Fruit fly (Drosophila melanogaster) whole organism, embryonic: ENCODE results near the gene Ipo9.

ENCODE experiments used
- ATbp ChIP-seq: fragments of 200-800 bp; sonication (Bioruptor generic); optimal IDR thresholded peaks from 2 replicates; lab custom pipeline; 2017; ENCODE audit warnings: missing biosample characterization, mild to moderate bottlenecking, missing genetic modification characterization, missing genetic modification reagents
- Adf1 ChIP-seq: fragments of 200-800 bp; sonication (Bioruptor generic); IDR thresholded peaks from 2 replicates; pipeline ENCODE4 v1.3.6; 2022; ENCODE audit warnings: missing biosample characterization, missing genetic modification characterization
- BEAF-32 ChIP-seq: fragments of 200-800 bp; sonication (Bioruptor generic); optimal IDR thresholded peaks from 3 replicates; lab custom pipeline; 2017; ENCODE audit warnings: missing biosample characterization, missing genetic modification characterization, mild to moderate bottlenecking, moderate library complexity, missing genetic modification reagents
- CG10431 ChIP-seq: fragments of 200-800 bp; sonication (Bioruptor generic); optimal IDR thresholded peaks from 3 replicates; lab custom pipeline; 2018; ENCODE audit warnings: missing biosample characterization, mild to moderate bottlenecking, missing genetic modification characterization
- CG12104 ChIP-seq: fragments of 200-800 bp; sonication (Bioruptor generic); optimal IDR thresholded peaks from 3 replicates; lab custom pipeline; 2016; ENCODE audit warnings: missing biosample characterization, missing genetic modification characterization
- CG14667 ChIP-seq: fragments of 200-800 bp; sonication (Bioruptor generic); IDR thresholded peaks from 2 replicates; pipeline ENCODE4 v1.3.6; 2022; ENCODE audit warnings: missing biosample characterization, missing genetic modification characterization
- CG14860 ChIP-seq: fragments of 200-800 bp; sonication (Bioruptor generic); IDR thresholded peaks from 3 replicates; pipeline ENCODE4 v1.3.6; 2022; ENCODE audit warnings: missing biosample characterization, missing genetic modification characterization; ENCODE audit not compliant: partially characterized antibody
- CG15011 ChIP-seq: fragments of 200-800 bp; sonication (Bioruptor generic); optimal IDR thresholded peaks from 3 replicates; lab custom pipeline; 2018; ENCODE audit warnings: missing biosample characterization, mild to moderate bottlenecking, missing genetic modification characterization
- CG16813 ChIP-seq: fragments of 200-800 bp; sonication (Bioruptor generic); IDR thresholded peaks from 3 replicates; pipeline ENCODE4 v1.3.6; 2022; ENCODE audit warnings: missing biosample characterization, missing genetic modification characterization; ENCODE audit not compliant: partially characterized antibody
- CG2116 ChIP-seq: fragments of 200-800 bp; sonication (Bioruptor generic); optimal IDR thresholded peaks from 3 replicates; lab custom pipeline; 2018; ENCODE audit warnings: missing biosample characterization, mild to moderate bottlenecking, missing genetic modification characterization
- CG2129 ChIP-seq: fragments of 200-800 bp; sonication (Bioruptor generic); IDR thresholded peaks from 2 replicates; pipeline ENCODE4 v1.3.6; 2022; ENCODE audit warnings: missing biosample characterization, missing genetic modification characterization; ENCODE audit not compliant: partially characterized antibody
- CG31224 ChIP-seq: fragments of 200-800 bp; sonication (Bioruptor generic); IDR thresholded peaks from 2 replicates; pipeline ENCODE4 v1.3.6; 2022; ENCODE audit warnings: missing biosample characterization, missing genetic modification characterization
- CG34376 ChIP-seq: fragments of 200-800 bp; sonication (Bioruptor generic); optimal IDR thresholded peaks from 2 replicates; lab custom pipeline; 2018; ENCODE audit warnings: missing biosample characterization, mild to moderate bottlenecking, missing genetic modification characterization
- CG6683 ChIP-seq: fragments of 200-800 bp; sonication (Bioruptor generic); optimal IDR thresholded peaks from 2 replicates; lab custom pipeline; 2017; ENCODE audit warnings: missing biosample characterization, mild to moderate bottlenecking, missing genetic modification characterization, missing genetic modification reagents
- CG7786 ChIP-seq: fragments of 200-800 bp; sonication (Bioruptor generic); optimal IDR thresholded peaks from 2 replicates; lab custom pipeline; 2016; ENCODE audit warnings: missing biosample characterization, missing genetic modification characterization
- CG7839 ChIP-seq: fragments of 200-800 bp; sonication (Bioruptor generic); optimal IDR thresholded peaks from 3 replicates; lab custom pipeline; 2018; ENCODE audit warnings: missing biosample characterization, mild to moderate bottlenecking, missing genetic modification characterization, moderate library complexity
- CG8478 ChIP-seq: fragments of >200 bp; optimal IDR thresholded peaks from 2 replicates; lab custom pipeline; 2018
- CG8924 ChIP-seq: fragments of 200-800 bp; optimal IDR thresholded peaks from 3 replicates; lab custom pipeline; 2019; ENCODE audit warnings: missing biosample characterization, mild to moderate bottlenecking, missing genetic modification characterization, moderate library complexity
- CG9817 ChIP-seq: fragments of 200-800 bp; sonication (Bioruptor generic); optimal IDR thresholded peaks from 2 replicates; lab custom pipeline; 2018; ENCODE audit warnings: missing biosample characterization, mild to moderate bottlenecking, missing genetic modification characterization, moderate library complexity
- CrebB ChIP-seq: fragments of 200-800 bp; sonication (Bioruptor generic); optimal IDR thresholded peaks from 3 replicates; lab custom pipeline; 2018; ENCODE audit warnings: missing biosample characterization, mild to moderate bottlenecking, missing genetic modification characterization
- Fer3 ChIP-seq: fragments of 200-800 bp; sonication (Bioruptor generic); optimal IDR thresholded peaks from 2 replicates; lab custom pipeline; 2018; ENCODE audit warnings: missing biosample characterization, mild to moderate bottlenecking, missing genetic modification characterization, moderate library complexity
- HHEX ChIP-seq: fragments of 200-800 bp; sonication (Bioruptor generic); optimal IDR thresholded peaks from 3 replicates; lab custom pipeline; 2017; ENCODE audit warnings: missing biosample characterization, mild to moderate bottlenecking, missing genetic modification characterization, missing genetic modification reagents
- Med ChIP-seq: fragments of 200-800 bp; sonication (Bioruptor generic); peaks from one replicate; lab custom pipeline; 2016; ENCODE audit warnings: missing biosample characterization, missing genetic modification characterization, mild to moderate bottlenecking, inconsistent platforms, moderate library complexity
- Nf-YA ChIP-seq: fragments of 200-800 bp; sonication (Bioruptor generic); IDR thresholded peaks from 2 replicates; pipeline ENCODE4 v1.3.6; 2022; ENCODE audit warnings: missing biosample characterization, missing genetic modification characterization
- Nf-YB ChIP-seq: fragments of 200-800 bp; sonication (Bioruptor generic); optimal IDR thresholded peaks from 3 replicates; lab custom pipeline; 2019; ENCODE audit warnings: missing biosample characterization, mild to moderate bottlenecking, missing genetic modification characterization, moderate library complexity
- NfI ChIP-seq: fragments of 200-800 bp; sonication (Bioruptor generic); optimal IDR thresholded peaks from 3 replicates; lab custom pipeline; 2018; ENCODE audit warnings: missing biosample characterization, mild to moderate bottlenecking, missing genetic modification characterization, moderate library complexity
- Opbp ChIP-seq: fragments of 200-800 bp; sonication (Bioruptor generic); IDR thresholded peaks from 3 replicates; pipeline ENCODE4 v1.3.6; 2022; ENCODE audit warnings: missing biosample characterization, missing genetic modification characterization; ENCODE audit not compliant: partially characterized antibody
- Scr ChIP-seq: fragments of 200-800 bp; sonication (Bioruptor generic); IDR thresholded peaks from 2 replicates; pipeline ENCODE4 v1.3.6; 2022; ENCODE audit warnings: missing biosample characterization, missing genetic modification characterization; ENCODE audit not compliant: partially characterized antibody
- abd-A ChIP-seq: fragments of 200-800 bp; sonication (Bioruptor generic); optimal IDR thresholded peaks from 3 replicates; lab custom pipeline; 2019; ENCODE audit warnings: missing biosample characterization, mild to moderate bottlenecking, missing genetic modification characterization, moderate library complexity
- ato ChIP-seq: fragments of 200-800 bp; sonication (Bioruptor generic); IDR thresholded peaks from 2 replicates; pipeline ENCODE4 v1.3.6; 2022; ENCODE audit warnings: missing biosample characterization, missing genetic modification characterization; ENCODE audit not compliant: partially characterized antibody
- cg ChIP-seq: fragments of 200-800 bp; sonication (Bioruptor generic); optimal IDR thresholded peaks from 3 replicates; lab custom pipeline; 2019; ENCODE audit warnings: missing biosample characterization, mild to moderate bottlenecking, missing genetic modification characterization, moderate library complexity
- chn ChIP-seq: fragments of 200-800 bp; sonication (Bioruptor generic); optimal IDR thresholded peaks from 2 replicates; lab custom pipeline; 2016; ENCODE audit warnings: missing biosample characterization, missing genetic modification characterization
- dati ChIP-seq: fragments of 200-800 bp; sonication (Bioruptor generic); IDR thresholded peaks from 2 replicates; pipeline ENCODE4 v1.3.6; 2022; ENCODE audit warnings: missing biosample characterization, missing genetic modification characterization
- eve ChIP-seq, 2 experiments: fragments of >200 bp; optimal IDR thresholded peaks; 2 replicates each; lab custom pipeline; 2017; ENCODE audit warnings: missing biosample characterization in 2 of 2, missing genetic modification characterization in 2 of 2
- hb ChIP-seq: fragments of 200-800 bp; sonication (Bioruptor generic); IDR thresholded peaks from 3 replicates; pipeline ENCODE4 v1.3.6; 2022; ENCODE audit warnings: missing biosample characterization, missing genetic modification characterization; ENCODE audit not compliant: partially characterized antibody
- kah ChIP-seq: fragments of 200-800 bp; sonication (Bioruptor generic); optimal IDR thresholded peaks from 2 replicates; lab custom pipeline; 2018; ENCODE audit warnings: missing biosample characterization, mild to moderate bottlenecking, missing genetic modification characterization
- kay ChIP-seq: fragments of 200-800 bp; sonication (Bioruptor generic); optimal IDR thresholded peaks from 2 replicates; lab custom pipeline; 2016; ENCODE audit warnings: missing biosample characterization, missing genetic modification characterization
- kni ChIP-seq: fragments of 200-800 bp; sonication (Bioruptor generic); optimal IDR thresholded peaks from 3 replicates; lab custom pipeline; 2017; ENCODE audit warnings: mild to moderate bottlenecking, missing biosample characterization, missing genetic modification reagents, missing genetic modification characterization
- lilli ChIP-seq: fragments of 200-800 bp; sonication (Bioruptor generic); optimal IDR thresholded peaks from 3 replicates; lab custom pipeline; 2016; ENCODE audit warnings: missing biosample characterization, missing genetic modification characterization
- lov ChIP-seq, 2 experiments: fragments of 200-800 bp in 1 of 2; fragments of >200 bp in 1 of 2; sonication (Bioruptor generic) in 1 of 2; IDR thresholded peaks in 1 of 2; optimal IDR thresholded peaks in 1 of 2; 2 replicates in 1 of 2; 3 replicates in 1 of 2; pipeline versions ENCODE4 v1.3.6 to Lab custom; 2017 to 2022; ENCODE audit warnings: missing biosample characterization in 1 of 2, missing genetic modification characterization in 1 of 2
- nom ChIP-seq: fragments of 200-800 bp; sonication (Bioruptor generic); optimal IDR thresholded peaks from 2 replicates; lab custom pipeline; 2017; ENCODE audit warnings: missing biosample characterization, missing genetic modification characterization, mild to moderate bottlenecking, moderate library complexity, missing genetic modification reagents
- pho ChIP-seq: fragments of 200-800 bp; sonication (Bioruptor generic); optimal IDR thresholded peaks from 2 replicates; lab custom pipeline; 2016; ENCODE audit warnings: missing biosample characterization, missing genetic modification characterization
- pros ChIP-seq: fragments of 200-800 bp; sonication (Bioruptor generic); optimal IDR thresholded peaks from 3 replicates; lab custom pipeline; 2019; ENCODE audit warnings: missing biosample characterization, mild to moderate bottlenecking, missing genetic modification characterization, moderate library complexity
- sens ChIP-seq: fragments of 200-800 bp; sonication (Bioruptor generic); peaks from one replicate; lab custom pipeline; 2016; ENCODE audit warnings: missing biosample characterization, missing genetic modification characterization
- slbo ChIP-seq: fragments of 200-800 bp; sonication (Bioruptor generic); IDR thresholded peaks from 2 replicates; pipeline ENCODE4 v1.3.6; 2022; ENCODE audit warnings: missing biosample characterization, missing genetic modification characterization
- slp2 ChIP-seq: fragments of 200-800 bp; sonication (Bioruptor generic); optimal IDR thresholded peaks from 2 replicates; lab custom pipeline; 2016; ENCODE audit warnings: missing biosample characterization, missing genetic modification characterization
- toy ChIP-seq: fragments of 200-800 bp; sonication (Bioruptor generic); IDR thresholded peaks from 2 replicates; pipeline ENCODE4 v1.3.6; 2022; ENCODE audit warnings: missing biosample characterization, missing genetic modification characterization
- trh ChIP-seq: fragments of 200-800 bp; sonication (Bioruptor generic); optimal IDR thresholded peaks from 2 replicates; lab custom pipeline; 2016; ENCODE audit warnings: missing biosample characterization, missing genetic modification characterization

Gene Ipo9

DNA sequence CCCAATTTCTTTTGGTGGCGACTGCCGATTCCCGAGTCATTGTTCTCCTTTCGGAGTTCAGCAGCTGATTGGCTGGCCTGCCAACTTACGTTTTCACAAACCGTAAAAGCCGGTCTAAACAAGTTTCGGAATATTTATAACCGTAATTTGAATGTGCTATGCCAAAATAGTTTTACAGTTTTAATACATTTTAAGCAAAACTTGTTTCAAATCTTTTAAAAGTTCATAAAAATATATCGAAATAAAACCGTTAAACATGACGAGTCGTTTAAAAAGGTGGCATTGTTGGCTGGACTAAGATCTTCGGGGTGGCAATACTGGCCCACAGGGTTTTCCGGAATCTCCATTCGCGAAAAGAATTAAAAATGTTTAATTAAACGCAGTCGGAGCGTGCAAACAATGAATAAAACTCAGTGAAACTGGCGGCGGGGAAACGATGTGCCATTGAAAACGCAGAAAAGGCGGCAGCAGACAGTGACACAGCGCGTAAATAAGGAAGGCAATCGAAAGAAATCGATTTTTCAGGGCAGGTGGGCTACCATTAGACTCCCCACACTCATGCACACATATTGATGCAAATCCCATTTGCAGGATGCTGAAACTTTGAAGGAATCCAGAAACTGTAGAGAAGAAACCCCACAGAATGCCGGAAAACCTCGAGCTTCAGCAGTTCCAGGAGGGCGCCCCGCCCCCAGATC, 23.4 kb downstream of the Ipo9 start, which contains the start of the genes Exd2 and CG5281 (continued):
- TF ChIP-seq CG8924 (tag; lab: Kevin White, UChicago), result peak; percentile 38
- no peak for TF ChIP-seq CG8478 (lab: Kevin White, UChicago)
- no peak for TF ChIP-seq cg (GFP tag; lab: Kevin White, UChicago)
- peak; percentile 0 for TF ChIP-seq CG7786 (GFP tag; lab: Kevin White, UChicago)
- TF ChIP-seq lilli, result peak; percentile 77
- peak; percentile 45 for TF ChIP-seq HHEX
- no peak for TF ChIP-seq nom
- no peak for TF ChIP-seq eve (GFP tag; optimal IDR thresholded peaks at IDR 0.05; lab: Kevin White, UChicago)
- TF ChIP-seq slp2 (GFP tag; lab: Kevin White, UChicago), result peak; percentile 36
- no peak for TF ChIP-seq CG6683
- TF ChIP-seq CG16813 (GFP tag; lab: Robert Waterston, UW), result no peak
- peak; percentile 24 for TF ChIP-seq CG34376 (GFP tag; lab: Kevin White, UChicago)
- peak; percentile 46 for TF ChIP-seq kay (GFP tag; lab: Kevin White, UChicago)
- TF ChIP-seq CG14860 (GFP tag; lab: Robert Waterston, UW), result no peak
- TF ChIP-seq Adf1 (GFP tag; lab: Robert Waterston, UW), result no peak
- no peak for TF ChIP-seq ATbp (GFP tag; lab: Kevin White, UChicago)
- TF ChIP-seq chn (GFP tag; lab: Kevin White, UChicago), result peak; percentile 59
- TF ChIP-seq Fer3 (tag; lab: Kevin White, UChicago), result peak; percentile 63
- TF ChIP-seq Nf-YB (GFP tag; lab: Kevin White, UChicago), result no peak
- TF ChIP-seq Scr, result peak; percentile 48; the same call in 1 of the 2 replicates
- TF ChIP-seq abd-A, result no peak
- no peak for TF ChIP-seq trh (GFP tag; lab: Kevin White, UChicago)
- TF ChIP-seq sens (GFP tag; lab: Kevin White, UChicago), result peak; percentile 94
- no peak for TF ChIP-seq hb (GFP tag; lab: Robert Waterston, UW)
- peak; percentile 50 for TF ChIP-seq pho (GFP tag; lab: Kevin White, UChicago)
- no peak for TF ChIP-seq CG2129 (GFP tag; lab: Robert Waterston, UW)
- peak; percentile 71 for TF ChIP-seq NfI (GFP tag; lab: Kevin White, UChicago)
- no peak for TF ChIP-seq CG31224 (GFP tag; lab: Robert Waterston, UW)
- no peak for TF ChIP-seq dati (GFP tag; lab: Robert Waterston, UW)
- no peak for TF ChIP-seq ato (GFP tag; lab: Robert Waterston, UW)
- peak; percentile 12 for TF ChIP-seq CG10431 (GFP tag; lab: Kevin White, UChicago)
- TF ChIP-seq CrebB (tag; lab: Kevin White, UChicago), result peak; percentile 52
- no peak for TF ChIP-seq toy (GFP tag; lab: Robert Waterston, UW)
- no peak for TF ChIP-seq kah (GFP tag; lab: Kevin White, UChicago)
- peak; percentile 43 for TF ChIP-seq CG7839 (tag; lab: Kevin White, UChicago)
- 0 out of 2 replicates have a peak, but pooled peaks have one; percentile 27 for TF ChIP-seq Nf-YA
- peak; percentile 87 for TF ChIP-seq CG2116 (GFP tag; lab: Kevin White, UChicago)
- TF ChIP-seq Med (GFP tag; lab: Kevin White, UChicago), result peak; percentile 93
- peak; percentile 63 for TF ChIP-seq BEAF-32
- TF ChIP-seq CG15011, result no peak
- TF ChIP-seq pros (GFP tag; lab: Kevin White, UChicago), result no peak
- peak; percentile 50 for TF ChIP-seq CG9817 (tag; lab: Kevin White, UChicago)
- TF ChIP-seq slbo, result peak; percentile 41; the same call in 1 of the 2 replicates
- TF ChIP-seq lov (optimal IDR thresholded peaks at IDR 0.05; lab: Kevin White, UChicago), result no peak
- TF ChIP-seq lov (GFP tag; IDR thresholded peaks at IDR 0.05; lab: Robert Waterston, UW), result no peak
- TF ChIP-seq CG12104, result no peak
- peak; percentile 54 for TF ChIP-seq kni (GFP tag; lab: Kevin White, UChicago)
- no peak for TF ChIP-seq Opbp (GFP tag; lab: Robert Waterston, UW)
- TF ChIP-seq CG14667, result no peak
